Fruit fly (Drosophila melanogaster): ENCODE measurements around the gene if.

- TF ChIP-seq dmrt93B (GFP tag; optimal IDR thresholded peaks at IDR 0.05): no peak
- no peak for TF ChIP-seq HLH106 (tag; optimal IDR thresholded peaks at IDR 0.05)
- TF ChIP-seq fru (GFP tag; optimal IDR thresholded peaks at IDR 0.05): no peak
- TF ChIP-seq N (GFP tag; optimal IDR thresholded peaks at IDR 0.05): no peak
Measured at dm6 chrX:16800530-16801027, 17.3 kb upstream of the if start, which contains the start of the genes CG9132 and CG4789.

Data from whole organism, wandering third instar larva.